Fruit fly (Drosophila melanogaster): Measurements from ENCODE around the gene Cyp6d5.

- TF ChIP-seq CTCF (optimal IDR thresholded peaks at IDR 0.05) = no peak
- TF ChIP-seq CG8478 (optimal IDR thresholded peaks at IDR 0.05) = no peak
Observed at dm6 chr3R:14050556-14051170, 21.6 kb downstream of the Cyp6d5 start.

Measured in S2 (cell line).